Worm (Caenorhabditis elegans): Measurements from ENCODE around the gene his-1.
A peak's percentile ranks its signal among the peaks of the same experiment; 100 is the strongest.

The his-1 gene

DNA sequence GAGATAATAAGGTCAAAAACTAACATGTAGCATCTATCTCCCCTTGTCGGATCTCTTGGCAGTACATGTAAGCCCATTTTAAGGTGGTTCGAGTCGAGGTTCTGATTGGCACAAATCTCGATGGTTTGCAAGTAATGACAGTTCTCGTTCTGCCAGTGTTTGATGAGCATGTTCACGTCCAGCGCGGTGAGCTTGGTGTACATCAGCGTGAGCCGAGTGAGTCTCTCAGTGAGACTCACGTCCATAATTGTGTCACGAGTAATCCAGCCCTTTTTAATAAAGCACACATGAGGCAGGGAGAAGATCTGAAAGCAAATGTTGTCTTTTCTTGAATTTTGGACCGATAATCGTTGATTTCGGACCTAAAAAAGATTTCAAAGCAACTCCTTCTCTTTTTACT lies 9.6 kb upstream of the his-1 start, which contains the start of gene T10C6.16:
TSS of gene T10C6.16 (minus strand) at position 245 of the 400 bp plus-strand sequence.
- TF ChIP-seq bed-3 (GFP tag; optimal IDR thresholded peaks at IDR 0.05) (no peak), unc-39 (tag; optimal IDR thresholded peaks at IDR 0.05) (no peak), pha-4 (tag; optimal IDR thresholded peaks at IDR 0.05) (no peak), tbx-8 (GFP tag; optimal IDR thresholded peaks at IDR 0.05) (no peak), cnd-1 (tag; optimal IDR thresholded peaks at IDR 0.05) (no peak), ces-1 (GFP tag; optimal IDR thresholded peaks at IDR 0.05) (no peak), unc-62 (GFP tag; optimal IDR thresholded peaks at IDR 0.05) (no peak), nhr-12 (tag; optimal IDR thresholded peaks at IDR 0.05) (no peak), drap-1 (GFP tag; optimal IDR thresholded peaks at IDR 0.05) (no peak), M03D4.4 (tag; optimal IDR thresholded peaks at IDR 0.05) (no peak), elt-1 (tag; optimal IDR thresholded peaks at IDR 0.05; ENCODE audit: borderline replicate concordance, insufficient read depth) (no peak), ceh-43 (GFP tag; optimal IDR thresholded peaks at IDR 0.05) (no peak), lsy-2 (tag; optimal IDR thresholded peaks at IDR 0.05) (no peak)

- TF ChIP-seq lin-32 (GFP tag; optimal IDR thresholded peaks at IDR 0.05) (no peak), unc-39 (tag; optimal IDR thresholded peaks at IDR 0.05) (no peak), ztf-11 (tag; optimal IDR thresholded peaks at IDR 0.05) (no peak), elt-1 (tag; optimal IDR thresholded peaks at IDR 0.05; ENCODE audit: borderline replicate concordance, insufficient read depth) (no peak)
These were observed 8.8 kb upstream of the his-1 start for ce11 chrV:16033491-16033890.

DNA sequence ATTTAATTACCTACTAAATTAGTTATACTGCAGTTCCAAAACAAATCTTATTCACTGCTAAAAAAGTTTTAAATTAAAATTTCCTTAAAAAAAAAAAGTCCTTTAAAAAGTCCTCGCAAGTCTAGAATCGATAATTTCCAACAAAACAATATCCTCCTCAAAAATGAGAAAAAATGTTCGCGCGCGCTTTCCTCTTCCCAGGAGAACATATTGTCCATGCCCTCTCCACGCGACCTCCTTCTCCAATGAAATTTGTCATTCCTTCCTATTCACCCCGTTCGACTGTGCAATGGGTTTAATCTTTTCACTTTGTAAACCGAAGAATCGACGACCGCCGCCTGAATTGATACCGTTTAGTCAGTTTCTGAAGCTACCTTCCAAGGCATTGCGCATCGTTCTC lies 6.2 kb upstream of the his-1 start, which contains the start of gene T10C6.10:
TSS of gene T10C6.10 (plus strand) at position 248 of the 400 bp plus-strand sequence.
- TF ChIP-seq cnd-1 (tag; optimal IDR thresholded peaks at IDR 0.05) (no peak), drap-1 (GFP tag; optimal IDR thresholded peaks at IDR 0.05) (no peak), mep-1 (tag; optimal IDR thresholded peaks at IDR 0.05) (no peak), nhr-12 (tag; optimal IDR thresholded peaks at IDR 0.05) (no peak), tbx-8 (GFP tag; optimal IDR thresholded peaks at IDR 0.05) (no peak), ceh-83 (GFP tag; optimal IDR thresholded peaks at IDR 0.05) (no peak), unc-39 (tag; optimal IDR thresholded peaks at IDR 0.05) (no peak), lsy-2 (tag; optimal IDR thresholded peaks at IDR 0.05) (no peak), nhr-76 (tag; optimal IDR thresholded peaks at IDR 0.05) (no peak), ces-1 (GFP tag; optimal IDR thresholded peaks at IDR 0.05) (no peak), ceh-39 (tag; optimal IDR thresholded peaks at IDR 0.05) (no peak), pha-4 (tag; optimal IDR thresholded peaks at IDR 0.05) (no peak), sptf-1 (tag; optimal IDR thresholded peaks at IDR 0.05) (no peak), M03D4.4 (tag; optimal IDR thresholded peaks at IDR 0.05) (no peak), elt-1 (tag; optimal IDR thresholded peaks at IDR 0.05; ENCODE audit: borderline replicate concordance, insufficient read depth) (no peak), zip-8 (tag; optimal IDR thresholded peaks at IDR 0.05) (no peak), nhr-28 (tag; optimal IDR thresholded peaks at IDR 0.05) (no peak), lin-32 (GFP tag; optimal IDR thresholded peaks at IDR 0.05) (no peak), snpc-4 (tag; optimal IDR thresholded peaks at IDR 0.05) (no peak), hlh-1 (tag; optimal IDR thresholded peaks at IDR 0.05) (no peak)

ce11 chrV:16040140-16040827 lies 2.0 kb upstream of the his-1 start, which contains the start of the genes his-4 and his-3:
his-4 (minus strand) TSS chrV:16040515.
his-3 (plus strand) TSS chrV:16040808.
- peak; percentile 26 for TF ChIP-seq M03D4.4 (tag; optimal IDR thresholded peaks at IDR 0.05)
- peak; percentile 43 for TF ChIP-seq lsy-2 (tag; optimal IDR thresholded peaks at IDR 0.05)
- peak; percentile 62 for TF ChIP-seq nhr-2 (tag; optimal IDR thresholded peaks at IDR 0.05)
- peak; percentile 57 for TF ChIP-seq mep-1 (tag; optimal IDR thresholded peaks at IDR 0.05)
- TF ChIP-seq cnd-1 (tag; optimal IDR thresholded peaks at IDR 0.05), result peak; percentile 86
- TF ChIP-seq unc-62 (GFP tag; optimal IDR thresholded peaks at IDR 0.05), result peak; percentile 13
- peak; percentile 86 for TF ChIP-seq ceh-39 (tag; optimal IDR thresholded peaks at IDR 0.05)
- peak; percentile 94 for TF ChIP-seq ztf-11 (tag; optimal IDR thresholded peaks at IDR 0.05)
- TF ChIP-seq zip-8 (tag; optimal IDR thresholded peaks at IDR 0.05), result peak; percentile 32
- peak; percentile 81 for TF ChIP-seq drap-1 (GFP tag; optimal IDR thresholded peaks at IDR 0.05)
- peak; percentile 96 for TF ChIP-seq lin-13 (tag; optimal IDR thresholded peaks at IDR 0.05)
- TF ChIP-seq pha-4 (tag; optimal IDR thresholded peaks at IDR 0.05), result peak; percentile 87
- TF ChIP-seq sptf-1 (tag; optimal IDR thresholded peaks at IDR 0.05), result peak; percentile 24

- TF ChIP-seq nhr-28 (tag; optimal IDR thresholded peaks at IDR 0.05), result no peak
- no peak for TF ChIP-seq drap-1 (GFP tag; optimal IDR thresholded peaks at IDR 0.05)
- no peak for TF ChIP-seq sptf-1 (tag; optimal IDR thresholded peaks at IDR 0.05)
- peak; percentile 94 for TF ChIP-seq zip-8 (tag; optimal IDR thresholded peaks at IDR 0.05)
- TF ChIP-seq flh-1 (GFP tag; optimal IDR thresholded peaks at IDR 0.05), result no peak
- TF ChIP-seq unc-62 (GFP tag; optimal IDR thresholded peaks at IDR 0.05), result no peak
- TF ChIP-seq ceh-39 (tag; optimal IDR thresholded peaks at IDR 0.05), result peak; percentile 11
- TF ChIP-seq ces-1 (GFP tag; optimal IDR thresholded peaks at IDR 0.05), result no peak
- TF ChIP-seq mab-5 (tag; optimal IDR thresholded peaks at IDR 0.05), result no peak
These were observed 908 bp upstream of the his-1 start for ce11 chrV:16041412-16041811.
